Fruit fly (Drosophila melanogaster) whole organism, embryonic: ENCODE results near the gene ova.

ENCODE experiments used
- BEAF-32 ChIP-seq: fragments of 200-800 bp; sonication (Bioruptor generic); optimal IDR thresholded peaks from 3 replicates; lab custom pipeline; 2017; ENCODE audit warnings: missing biosample characterization, missing genetic modification characterization, mild to moderate bottlenecking, moderate library complexity, missing genetic modification reagents
- C15 ChIP-seq: fragments of 200-800 bp; sonication (Bioruptor generic); IDR thresholded peaks from 3 replicates; pipeline ENCODE4 v1.3.6; 2022; ENCODE audit warnings: missing biosample characterization, missing genetic modification characterization
- CG10431 ChIP-seq: fragments of 200-800 bp; sonication (Bioruptor generic); optimal IDR thresholded peaks from 3 replicates; lab custom pipeline; 2018; ENCODE audit warnings: missing biosample characterization, mild to moderate bottlenecking, missing genetic modification characterization
- CG11093 ChIP-seq: fragments of 200-800 bp; sonication (Bioruptor generic); IDR thresholded peaks from 3 replicates; pipeline ENCODE4 v1.3.6; 2022; ENCODE audit warnings: missing biosample characterization, missing genetic modification characterization
- CG11695 ChIP-seq: fragments of 200-800 bp; sonication (Bioruptor generic); IDR thresholded peaks from 3 replicates; pipeline ENCODE4 v1.3.6; 2022; ENCODE audit warnings: missing biosample characterization, missing genetic modification characterization
- CG12104 ChIP-seq: fragments of 200-800 bp; sonication (Bioruptor generic); optimal IDR thresholded peaks from 3 replicates; lab custom pipeline; 2016; ENCODE audit warnings: missing biosample characterization, missing genetic modification characterization
- CG12155 ChIP-seq: fragments of 200-800 bp; sonication (Bioruptor generic); optimal IDR thresholded peaks from 3 replicates; lab custom pipeline; 2016; ENCODE audit warnings: missing biosample characterization, missing genetic modification characterization
- CG12219 ChIP-seq: fragments of 200-800 bp; sonication (Bioruptor generic); optimal IDR thresholded peaks from 3 replicates; lab custom pipeline; 2018; ENCODE audit warnings: missing biosample characterization, mild to moderate bottlenecking, missing genetic modification characterization
- CG13123 ChIP-seq: fragments of 200-800 bp; sonication (Bioruptor generic); optimal IDR thresholded peaks from 2 replicates; lab custom pipeline; 2016; ENCODE audit warnings: missing biosample characterization, missing genetic modification characterization
- CG13424 ChIP-seq: fragments of 200-800 bp; sonication (Bioruptor generic); optimal IDR thresholded peaks from 2 replicates; lab custom pipeline; 2019; ENCODE audit warnings: missing biosample characterization, mild to moderate bottlenecking, missing genetic modification characterization, moderate library complexity
- CG13775 ChIP-seq: fragments of 200-800 bp; sonication (Bioruptor generic); optimal IDR thresholded peaks from 3 replicates; lab custom pipeline; 2017; ENCODE audit warnings: missing biosample characterization, mild to moderate bottlenecking, missing genetic modification characterization
- CG15073 ChIP-seq: fragments of 200-800 bp; sonication (Bioruptor generic); optimal IDR thresholded peaks from 2 replicates; lab custom pipeline; 2016; ENCODE audit warnings: missing biosample characterization, missing genetic modification characterization
- CG16815 ChIP-seq: fragments of 200-800 bp; sonication (Bioruptor generic); optimal IDR thresholded peaks from 3 replicates; lab custom pipeline; 2017; ENCODE audit warnings: missing biosample characterization, mild to moderate bottlenecking, missing genetic modification characterization
- CG17361 ChIP-seq: fragments of 200-800 bp; sonication (Bioruptor generic); IDR thresholded peaks from 3 replicates; pipeline ENCODE4 v1.3.6; 2022; ENCODE audit warnings: missing biosample characterization, missing genetic modification characterization
- CG17385 ChIP-seq: fragments of 200-800 bp; sonication (Bioruptor generic); optimal IDR thresholded peaks from 3 replicates; lab custom pipeline; 2018; ENCODE audit warnings: missing biosample characterization, mild to moderate bottlenecking, missing genetic modification characterization
- CG18599 ChIP-seq: fragments of 200-800 bp; sonication (Bioruptor generic); optimal IDR thresholded peaks from 3 replicates; lab custom pipeline; 2017; ENCODE audit warnings: missing biosample characterization, missing genetic modification characterization, mild to moderate bottlenecking, moderate library complexity, missing genetic modification reagents
- CG18764 ChIP-seq: fragments of 200-800 bp; sonication (Bioruptor generic); optimal IDR thresholded peaks from 3 replicates; lab custom pipeline; 2016; ENCODE audit warnings: missing biosample characterization, missing genetic modification characterization
- CG3065 ChIP-seq: fragments of 200-800 bp; sonication (Bioruptor generic); optimal IDR thresholded peaks from 2 replicates; lab custom pipeline; 2016; ENCODE audit warnings: missing biosample characterization, missing genetic modification characterization
- CG31441 ChIP-seq: fragments of 200-800 bp; sonication (Bioruptor generic); IDR thresholded peaks from 2 replicates; pipeline ENCODE4 v1.3.6; 2022; ENCODE audit warnings: missing biosample characterization, missing genetic modification characterization
- CG32532 ChIP-seq: fragments of 200-800 bp; sonication (Bioruptor generic); IDR thresholded peaks from 2 replicates; pipeline ENCODE4 v1.3.6; 2022; ENCODE audit warnings: missing biosample characterization, missing genetic modification characterization
- CG42726 ChIP-seq: fragments of 200-800 bp; sonication (Bioruptor generic); IDR thresholded peaks from 2 replicates; pipeline ENCODE4 v1.3.6; 2022; ENCODE audit warnings: missing biosample characterization, missing genetic modification characterization; ENCODE audit not compliant: partially characterized antibody
- CG4282 ChIP-seq: fragments of 200-800 bp; sonication (Bioruptor generic); optimal IDR thresholded peaks from 2 replicates; lab custom pipeline; 2016; ENCODE audit warnings: missing biosample characterization, missing genetic modification characterization
- CG7839 ChIP-seq: fragments of 200-800 bp; sonication (Bioruptor generic); optimal IDR thresholded peaks from 3 replicates; lab custom pipeline; 2018; ENCODE audit warnings: missing biosample characterization, mild to moderate bottlenecking, missing genetic modification characterization, moderate library complexity
- CG8924 ChIP-seq: fragments of 200-800 bp; optimal IDR thresholded peaks from 3 replicates; lab custom pipeline; 2019; ENCODE audit warnings: missing biosample characterization, mild to moderate bottlenecking, missing genetic modification characterization, moderate library complexity
- CG9876 ChIP-seq: fragments of 200-800 bp; sonication (Bioruptor generic); optimal IDR thresholded peaks from 2 replicates; lab custom pipeline; 2016; ENCODE audit warnings: missing biosample characterization, missing genetic modification characterization
- Camta ChIP-seq: fragments of 200-800 bp; sonication (Bioruptor generic); optimal IDR thresholded peaks from 2 replicates; lab custom pipeline; 2016; ENCODE audit warnings: missing biosample characterization, missing genetic modification characterization
- E2f1 ChIP-seq: fragments of 200-800 bp; sonication (Bioruptor generic); IDR thresholded peaks from 2 replicates; pipeline ENCODE4 v1.3.6; 2022; ENCODE audit warnings: missing biosample characterization, missing genetic modification characterization
- ERR ChIP-seq: fragments of 200-800 bp; sonication (Bioruptor generic); optimal IDR thresholded peaks from 2 replicates; lab custom pipeline; 2016; ENCODE audit warnings: missing biosample characterization, missing genetic modification characterization
- HHEX ChIP-seq: fragments of 200-800 bp; sonication (Bioruptor generic); optimal IDR thresholded peaks from 3 replicates; lab custom pipeline; 2017; ENCODE audit warnings: missing biosample characterization, mild to moderate bottlenecking, missing genetic modification characterization, missing genetic modification reagents
- Hr51 ChIP-seq, 2 experiments: fragments of 200-800 bp; sonication (Bioruptor generic); optimal IDR thresholded peaks; 2 replicates in 1 of 2; 3 replicates in 1 of 2; lab custom pipeline; 2016 to 2018; ENCODE audit warnings: missing biosample characterization in 2 of 2, missing genetic modification characterization in 2 of 2, mild to moderate bottlenecking in 1 of 2, moderate library complexity in 1 of 2
- Mad ChIP-seq: fragments of 200-800 bp; sonication (Bioruptor generic); optimal IDR thresholded peaks from 2 replicates; lab custom pipeline; 2016; ENCODE audit warnings: missing biosample characterization, missing genetic modification characterization
- Mes4 ChIP-seq: fragments of 200-800 bp; sonication (Bioruptor generic); optimal IDR thresholded peaks from 2 replicates; lab custom pipeline; 2016; ENCODE audit warnings: missing biosample characterization, missing genetic modification characterization
- NFAT ChIP-seq: fragments of 200-800 bp; sonication (Bioruptor generic); IDR thresholded peaks from 2 replicates; pipeline ENCODE4 v1.3.6; 2022; ENCODE audit warnings: missing biosample characterization, missing genetic modification characterization
- Nf-YB ChIP-seq: fragments of 200-800 bp; sonication (Bioruptor generic); optimal IDR thresholded peaks from 3 replicates; lab custom pipeline; 2019; ENCODE audit warnings: missing biosample characterization, mild to moderate bottlenecking, missing genetic modification characterization, moderate library complexity
- Scr ChIP-seq: fragments of 200-800 bp; sonication (Bioruptor generic); IDR thresholded peaks from 2 replicates; pipeline ENCODE4 v1.3.6; 2022; ENCODE audit warnings: missing biosample characterization, missing genetic modification characterization; ENCODE audit not compliant: partially characterized antibody
- Taf1 ChIP-seq: fragments of 200-800 bp; sonication (Bioruptor generic); IDR thresholded peaks from 2 replicates; pipeline ENCODE4 v1.3.6; 2022; ENCODE audit warnings: missing biosample characterization, missing genetic modification characterization
- ac ChIP-seq: fragments of 200-800 bp; sonication (Bioruptor generic); optimal IDR thresholded peaks from 3 replicates; lab custom pipeline; 2017; ENCODE audit warnings: missing biosample characterization, mild to moderate bottlenecking, missing genetic modification characterization
- disco-r ChIP-seq: fragments of 200-800 bp; sonication (Bioruptor generic); optimal IDR thresholded peaks from 2 replicates; lab custom pipeline; 2016; ENCODE audit warnings: missing biosample characterization, missing genetic modification characterization
- fru ChIP-seq: fragments of >200 bp; optimal IDR thresholded peaks from 2 replicates; lab custom pipeline; 2017
- gcm ChIP-seq: fragments of 200-800 bp; sonication (Bioruptor generic); optimal IDR thresholded peaks from 2 replicates; lab custom pipeline; 2019; ENCODE audit warnings: missing biosample characterization, mild to moderate bottlenecking, missing genetic modification characterization, moderate library complexity
- gt ChIP-seq: fragments of 200-800 bp; sonication (Bioruptor generic); IDR thresholded peaks from 2 replicates; pipeline ENCODE4 v1.3.6; 2022; ENCODE audit warnings: missing biosample characterization, missing genetic modification characterization
- hth ChIP-seq: fragments of >200 bp; optimal IDR thresholded peaks from 2 replicates; lab custom pipeline; 2017; ENCODE audit warnings: inconsistent platforms
- ind ChIP-seq: fragments of 200-800 bp; sonication (Bioruptor generic); optimal IDR thresholded peaks from 3 replicates; lab custom pipeline; 2016; ENCODE audit warnings: missing biosample characterization, missing genetic modification characterization
- jumu ChIP-seq: fragments of 200-800 bp; sonication (Bioruptor generic); optimal IDR thresholded peaks from 3 replicates; lab custom pipeline; 2016; ENCODE audit warnings: missing biosample characterization, missing genetic modification characterization
- lbe ChIP-seq: fragments of 200-800 bp; sonication (Bioruptor generic); optimal IDR thresholded peaks from 2 replicates; lab custom pipeline; 2016; ENCODE audit warnings: missing biosample characterization, mild to moderate bottlenecking, missing genetic modification characterization
- luna ChIP-seq: fragments of 200-800 bp; sonication (Bioruptor generic); optimal IDR thresholded peaks from 2 replicates; lab custom pipeline; 2016; ENCODE audit warnings: missing biosample characterization, missing genetic modification characterization
- p53 ChIP-seq: fragments of 200-800 bp; sonication (Bioruptor generic); optimal IDR thresholded peaks from 2 replicates; lab custom pipeline; 2016; ENCODE audit warnings: missing biosample characterization, missing genetic modification characterization
- sim ChIP-seq: fragments of 200-800 bp; sonication (Bioruptor generic); IDR thresholded peaks from 2 replicates; pipeline ENCODE4 v1.3.6; 2022; ENCODE audit warnings: missing biosample characterization, missing genetic modification characterization
- sisA ChIP-seq: fragments of 200-800 bp; sonication (Bioruptor generic); IDR thresholded peaks from 2 replicates; pipeline ENCODE4 v1.3.6; 2022; ENCODE audit warnings: missing biosample characterization, missing genetic modification characterization
- sqz ChIP-seq: fragments of 200-800 bp; sonication (Bioruptor generic); optimal IDR thresholded peaks from 3 replicates; lab custom pipeline; 2018; ENCODE audit warnings: missing biosample characterization, mild to moderate bottlenecking, missing genetic modification characterization
- wek ChIP-seq: fragments of 200-800 bp; sonication (Bioruptor generic); optimal IDR thresholded peaks from 3 replicates; lab custom pipeline; 2018; ENCODE audit warnings: missing biosample characterization, mild to moderate bottlenecking, missing genetic modification characterization, moderate library complexity

Gene ova

dm6 chr2L:10226724-10227407, 4.6 kb downstream of the ova start, which contains the start of gene CG5708 (continued):
- TF ChIP-seq CG3065 (no peak), Mad (GFP tag; lab: Kevin White, UChicago) (no peak), CG8924 (tag; lab: Kevin White, UChicago) (peak; percentile 25), ind (no peak), CG16815 (GFP tag; lab: Kevin White, UChicago) (no peak), fru (no peak), CG12155 (GFP tag; lab: Kevin White, UChicago) (no peak), Taf1 (GFP tag; lab: Robert Waterston, UW) (no peak), E2f1 (GFP tag; lab: Robert Waterston, UW) (no peak), C15 (GFP tag; lab: Robert Waterston, UW) (no peak), CG13424 (tag; lab: Kevin White, UChicago) (peak; percentile 34), lbe (no peak), BEAF-32 (peak; percentile 73), sqz (no peak), ERR (GFP tag; lab: Kevin White, UChicago) (no peak), sisA (no peak), CG18764 (no peak), CG17385 (GFP tag; lab: Kevin White, UChicago) (no peak), ac (GFP tag; lab: Kevin White, UChicago) (no peak), CG42726 (peak; percentile 54; the same call in 1 of the 2 replicates), CG4282 (GFP tag; lab: Kevin White, UChicago) (no peak), CG10431 (GFP tag; lab: Kevin White, UChicago) (no peak), p53 (GFP tag; lab: Kevin White, UChicago) (no peak), jumu (GFP tag; lab: Kevin White, UChicago) (no peak), CG12219 (GFP tag; lab: Kevin White, UChicago) (no peak), CG12104 (no peak), CG18599 (no peak), Nf-YB (no peak), CG31441 (GFP tag; lab: Robert Waterston, UW) (peak; percentile 46; the same call in 1 of the 2 replicates), CG7839 (tag; lab: Kevin White, UChicago) (no peak), hth (lab: Kevin White, UChicago) (no peak), Scr (GFP tag; lab: Robert Waterston, UW) (peak; percentile 59), CG15073 (GFP tag; lab: Kevin White, UChicago) (no peak), CG11695 (GFP tag; lab: Robert Waterston, UW) (no peak), Mes4 (GFP tag; lab: Kevin White, UChicago) (no peak), CG9876 (GFP tag; lab: Kevin White, UChicago) (no peak), luna (no peak), HHEX (no peak), CG17361 (GFP tag; lab: Robert Waterston, UW) (peak; percentile 66; the same call in 2 of the 3 replicates), sim (no peak), wek (GFP tag; lab: Kevin White, UChicago) (no peak), gt (GFP tag; lab: Robert Waterston, UW) (no peak), disco-r (GFP tag; lab: Kevin White, UChicago) (no peak), NFAT (GFP tag; lab: Robert Waterston, UW) (no peak), Camta (no peak), Hr51 (GFP tag; optimal IDR thresholded peaks at IDR 0.05; lab: Kevin White, UChicago) (no peak), CG13123 (GFP tag; lab: Kevin White, UChicago) (no peak), CG32532 (GFP tag; lab: Robert Waterston, UW) (no peak), gcm (GFP tag; lab: Kevin White, UChicago) (no peak), CG11093 (GFP tag; lab: Robert Waterston, UW) (no peak), CG13775 (GFP tag; lab: Kevin White, UChicago) (peak; percentile 17)
